Worm (Caenorhabditis elegans) whole organism, late embryonic: ENCODE data around the gene F48E3.9.

ENCODE experiments used
- ama-1 ChIP-seq: fragments of 150-350 bp; optimal IDR thresholded peaks from 2 replicates; lab custom pipeline; 2014
- ceh-30 ChIP-seq: fragments of 150-350 bp; optimal IDR thresholded peaks from 2 replicates; lab custom pipeline; 2014; ENCODE audit warnings: missing biosample characterization, missing genetic modification characterization
- ceh-6 ChIP-seq: fragments of 200-800 bp; sonication (Bioruptor generic); optimal IDR thresholded peaks from 2 replicates; lab custom pipeline; 2018; ENCODE audit warnings: mild to moderate bottlenecking, missing genetic modification characterization, missing compliant biosample characterization
- dmd-4 ChIP-seq: sonication (generic microtip); optimal IDR thresholded peaks from 2 replicates; lab custom pipeline; 2016; ENCODE audit warnings: borderline replicate concordance, missing genetic modification characterization, missing compliant biosample characterization
- lim-6 ChIP-seq: sonication (generic microtip); optimal IDR thresholded peaks from 2 replicates; lab custom pipeline; 2016; ENCODE audit warnings: missing genetic modification characterization, missing compliant biosample characterization
- lin-11 ChIP-seq: fragments of 200-800 bp; sonication (Bioruptor generic); optimal IDR thresholded peaks from 2 replicates; lab custom pipeline; 2018; ENCODE audit warnings: mild to moderate bottlenecking, missing genetic modification characterization, missing compliant biosample characterization
- nfya-1 ChIP-seq: sonication (generic microtip); optimal IDR thresholded peaks from 2 replicates; lab custom pipeline; 2017; ENCODE audit warnings: missing genetic modification characterization, mild to moderate bottlenecking, missing compliant biosample characterization, antibody characterized with exemption, moderate library complexity
- odd-2 ChIP-seq: sonication (generic microtip); optimal IDR thresholded peaks from 2 replicates; lab custom pipeline; 2017; ENCODE audit warnings: antibody characterized with exemption, mild to moderate bottlenecking, missing genetic modification characterization, missing compliant biosample characterization
- pqm-1 ChIP-seq: sonication (generic microtip); optimal IDR thresholded peaks from 2 replicates; lab custom pipeline; 2016; ENCODE audit warnings: missing genetic modification characterization, missing compliant biosample characterization
- rnt-1 ChIP-seq: sonication (generic microtip); optimal IDR thresholded peaks from 2 replicates; lab custom pipeline; 2016; ENCODE audit warnings: missing genetic modification characterization, missing compliant biosample characterization

ce11 chrX:7480756-7481155 lies at the start of gene F48E3.9:
- no peak for TF ChIP-seq nfya-1
- TF ChIP-seq odd-2 (tag; lab: Kevin White, UChicago): no peak
- no peak for TF ChIP-seq ceh-30
- TF ChIP-seq dmd-4 (tag; lab: Kevin White, UChicago): no peak
- no peak for TF ChIP-seq lin-11 (tag; lab: Kevin White, UChicago)
- no peak for TF ChIP-seq pqm-1 (tag; lab: Kevin White, UChicago)
- TF ChIP-seq ceh-6 (GFP tag; lab: Kevin White, UChicago): no peak
- TF ChIP-seq rnt-1 (tag; lab: Kevin White, UChicago): no peak
- no peak for TF ChIP-seq lim-6
- TF ChIP-seq ama-1 (lab: Kevin White, UChicago): no peak
